Fruit fly (Drosophila melanogaster) S2 (cell line): ENCODE data around the gene CG10738.

ENCODE experiments used
- CG8478 ChIP-seq: fragments of >200 bp; optimal IDR thresholded peaks from 2 replicates; lab custom pipeline; 2018
- CTCF ChIP-seq, 2 experiments: fragments of >200 bp; optimal IDR thresholded peaks; 2 replicates each; lab custom pipeline; 2018

The CG10738 gene

DNA sequence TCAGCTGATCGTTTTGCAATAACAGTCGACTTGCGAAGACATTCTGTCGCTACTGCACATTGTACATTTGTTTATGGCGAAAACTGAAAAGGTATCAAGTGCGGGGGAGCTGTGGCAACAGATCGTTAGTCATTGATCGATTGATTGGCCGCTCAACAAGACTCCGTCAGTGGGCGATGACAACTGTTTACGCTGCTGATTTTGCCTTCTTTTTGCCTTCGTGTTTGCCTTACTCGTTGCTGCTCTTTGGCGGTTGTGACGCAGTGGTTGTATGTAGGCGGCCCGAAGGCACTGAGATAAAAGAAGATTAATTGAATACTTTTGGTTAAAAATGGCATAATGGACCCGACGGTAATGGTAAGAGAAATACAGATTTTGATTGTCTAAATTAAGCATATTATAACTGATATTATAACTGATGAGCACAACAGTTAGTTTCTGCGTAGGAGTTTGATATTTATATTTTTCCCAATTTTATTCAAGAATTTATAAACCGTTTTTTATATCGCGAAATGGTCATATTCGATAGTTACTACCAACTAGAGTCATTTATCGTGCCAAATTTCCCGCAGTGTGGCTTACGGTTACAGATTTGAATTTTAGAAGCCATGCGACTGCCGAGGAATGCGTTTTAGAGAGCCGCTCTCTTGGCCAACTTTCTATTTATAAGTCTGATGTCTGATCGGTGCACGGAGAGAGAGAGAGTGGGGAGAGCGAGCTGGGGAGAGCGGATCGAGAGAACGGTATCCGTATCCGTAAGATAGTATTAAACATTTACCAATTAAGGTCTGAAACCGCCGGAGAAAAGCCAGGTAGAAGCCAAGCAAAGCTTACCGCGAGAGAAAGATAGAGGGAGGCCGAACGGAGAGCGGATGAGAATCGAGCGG is 26.2 kb downstream of the CG10738 start:
- TF ChIP-seq CTCF (optimal IDR thresholded peaks at IDR 0.05; lab: Kevin White, UChicago): no peak
- no peak for TF ChIP-seq CG8478 (lab: Kevin White, UChicago)

dm6 chr3L:13477453-13478184 is 27.0 kb downstream of the CG10738 start, which contains the start of gene stv:
TSS of gene stv (plus strand) at chr3L:13477541.
- TF ChIP-seq CG8478 (lab: Kevin White, UChicago) (no peak), CTCF (optimal IDR thresholded peaks at IDR 0.05; lab: Kevin White, UChicago) (no peak)

DNA sequence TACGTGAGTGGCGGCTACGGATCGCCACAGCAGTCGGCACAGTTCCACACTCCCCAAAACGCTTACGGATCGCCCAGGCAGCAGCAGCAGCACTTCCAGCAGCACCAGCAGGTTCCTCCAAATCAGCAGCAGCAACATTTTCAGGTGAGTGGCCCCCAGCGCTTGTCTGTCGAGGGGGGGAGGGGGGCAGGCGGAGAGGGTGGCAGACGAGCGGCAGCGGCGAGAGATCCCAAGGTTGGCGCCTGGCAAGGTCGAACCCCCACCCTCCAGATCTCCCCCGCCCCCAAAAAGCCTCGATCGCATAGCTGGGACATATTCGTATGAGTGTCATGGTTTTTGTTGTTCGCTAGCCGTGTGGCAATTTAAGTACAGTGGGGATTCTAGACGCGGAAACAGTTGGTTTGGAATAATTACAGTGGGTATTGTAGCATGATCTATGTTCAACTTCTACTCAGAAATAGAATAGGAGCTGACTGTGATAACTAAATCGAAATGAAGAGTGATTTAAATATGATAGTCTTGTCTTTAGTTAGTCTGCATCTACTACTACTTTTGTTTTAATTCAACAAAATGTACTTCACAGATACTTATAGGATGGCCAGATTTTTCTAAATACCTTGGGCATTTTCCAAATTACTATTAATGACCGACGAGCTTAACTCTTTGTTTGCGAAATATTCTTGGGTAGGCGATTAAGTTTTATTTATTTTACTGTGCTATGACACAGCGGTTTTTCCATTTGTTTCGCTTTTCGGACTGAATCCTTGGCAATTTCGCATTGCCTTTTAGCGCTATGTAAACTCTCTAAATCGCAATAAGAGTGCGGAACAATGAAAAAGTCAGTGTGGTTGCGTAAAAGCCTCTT is 28.0 kb downstream of the CG10738 start:
- no peak for TF ChIP-seq CG8478 (lab: Kevin White, UChicago)
- TF ChIP-seq CTCF (optimal IDR thresholded peaks at IDR 0.05; lab: Kevin White, UChicago): no peak

DNA sequence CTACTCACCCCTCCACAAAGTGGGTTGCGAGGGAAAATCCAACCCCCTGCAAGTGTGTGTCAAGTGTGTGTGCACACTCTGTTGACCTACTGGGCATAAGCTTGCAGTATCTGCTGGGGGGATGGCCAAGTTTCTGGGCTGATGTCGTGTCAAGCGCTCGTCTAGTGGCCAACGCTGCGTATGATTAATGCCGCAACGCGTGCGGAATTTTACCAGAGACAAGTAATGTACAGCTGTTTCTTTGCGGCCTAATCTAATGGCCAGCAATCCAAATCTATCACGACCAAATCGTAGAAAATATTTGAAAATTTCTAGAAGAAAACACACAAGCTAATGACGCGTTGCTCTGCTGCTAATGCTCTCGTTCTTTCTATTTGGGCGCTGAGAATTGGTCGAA is 28.6 kb downstream of the CG10738 start:
- TF ChIP-seq CG8478 (lab: Kevin White, UChicago) (no peak), CTCF (optimal IDR thresholded peaks at IDR 0.05; lab: Kevin White, UChicago) (no peak)

DNA sequence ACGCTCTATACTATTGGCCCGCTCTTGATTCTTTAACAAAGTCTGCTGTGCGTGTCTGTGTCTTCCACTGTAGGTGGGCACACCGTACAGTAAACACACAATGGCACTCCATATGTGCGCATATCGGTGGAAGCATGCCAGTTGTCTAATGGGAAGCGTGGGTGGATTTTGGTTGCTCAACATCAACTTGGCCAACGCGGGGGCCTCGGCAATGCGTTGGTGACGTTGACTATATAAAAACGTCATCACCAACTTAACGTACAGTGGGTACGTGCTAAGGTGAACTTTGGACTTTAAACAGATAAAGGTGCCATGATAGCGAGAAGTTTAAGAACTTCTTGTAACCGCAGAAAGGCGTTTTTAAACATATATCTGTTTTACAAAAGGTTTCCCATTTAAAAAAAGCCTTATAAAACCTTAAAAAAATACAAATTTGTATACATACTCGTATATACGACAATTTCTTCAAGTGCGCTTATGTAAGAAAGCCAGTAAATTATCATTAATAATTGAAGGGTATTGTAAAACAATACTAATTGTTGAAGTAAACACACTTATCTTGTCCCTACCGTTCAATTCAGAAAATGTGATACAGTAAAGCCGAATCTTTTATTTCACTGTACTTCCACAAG is 29.2 kb downstream of the CG10738 start:
- TF ChIP-seq CG8478 (lab: Kevin White, UChicago) (no peak), CTCF (optimal IDR thresholded peaks at IDR 0.05; lab: Kevin White, UChicago) (no peak)

- TF ChIP-seq CG8478 (lab: Kevin White, UChicago) (no peak), CTCF (optimal IDR thresholded peaks at IDR 0.05; lab: Kevin White, UChicago) (no peak)
Observed at dm6 chr3L:13480241-13480627, 29.7 kb downstream of the CG10738 start.

DNA sequence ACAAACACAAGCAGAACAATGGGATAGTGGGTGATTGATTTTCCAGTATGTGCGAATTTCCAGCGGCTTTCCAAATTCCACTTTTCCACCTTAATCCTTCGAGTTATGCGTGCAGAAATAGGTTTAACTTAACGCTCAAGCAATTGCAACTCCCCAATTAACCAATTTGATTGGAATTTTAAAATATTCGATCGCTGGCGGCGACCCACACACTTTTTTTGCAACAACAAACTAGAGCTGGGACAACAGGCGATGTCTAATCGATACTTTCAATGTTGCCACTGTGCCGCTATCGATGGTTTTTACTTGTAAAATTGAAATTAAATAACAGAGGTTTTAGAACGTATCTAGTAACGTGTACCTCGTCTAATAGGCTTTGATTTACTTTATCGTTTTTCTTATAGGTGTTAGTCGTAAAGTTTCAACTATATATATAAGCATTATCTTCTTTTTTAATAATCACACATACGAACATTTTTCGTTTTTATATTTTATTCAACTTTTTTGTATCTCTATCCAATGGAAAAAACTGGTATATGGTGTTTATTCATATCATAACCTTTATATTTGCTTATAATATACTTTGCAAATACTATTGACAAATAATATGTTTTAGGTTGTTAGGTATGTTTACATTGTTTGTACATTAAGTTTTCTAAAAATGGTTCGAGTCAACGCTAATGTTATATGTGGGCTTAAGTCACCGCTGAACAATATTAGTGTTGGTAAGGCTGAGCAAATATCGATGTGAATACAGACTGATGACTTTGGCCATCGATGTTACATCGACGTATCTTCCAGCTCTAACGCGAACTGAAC is 35.7 kb downstream of the CG10738 start, which contains the start of the genes Abp1 and Tgi:
Abp1 (minus strand) TSS at position 240 of the 819 bp plus-strand sequence.
Tgi (plus strand) TSS at position 757 of the 819 bp plus-strand sequence.
- TF ChIP-seq CG8478 (lab: Kevin White, UChicago) (no peak), CTCF (optimal IDR thresholded peaks at IDR 0.05; lab: Kevin White, UChicago) (peak; percentile 58 to 59)

DNA sequence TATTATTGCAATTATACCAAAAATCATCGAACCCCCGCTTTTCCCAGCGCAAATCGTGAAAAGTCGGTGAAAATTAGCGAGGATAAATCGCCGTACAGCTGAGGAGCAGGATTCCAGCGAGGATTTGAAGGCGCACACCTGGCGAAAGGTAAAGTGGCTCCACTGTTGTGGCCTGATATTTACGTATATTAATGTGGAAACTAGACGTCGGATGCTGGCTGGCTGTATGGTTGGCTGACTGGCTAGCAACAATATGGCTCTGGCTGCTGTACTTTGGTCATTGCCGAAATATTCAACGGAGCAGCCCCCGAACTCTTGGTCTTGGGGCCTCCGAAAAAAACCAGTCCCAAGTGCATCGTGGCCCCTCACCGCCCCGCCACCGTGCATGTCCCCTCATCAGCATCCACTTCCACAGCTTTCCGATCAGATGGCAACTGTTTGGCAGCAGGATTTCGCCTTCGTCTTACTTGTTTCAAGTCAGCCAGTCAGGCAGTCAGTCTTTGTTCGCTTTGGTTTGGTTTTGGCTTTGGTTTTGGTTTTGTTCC is 36.4 kb downstream of the CG10738 start:
- TF ChIP-seq CTCF (optimal IDR thresholded peaks at IDR 0.05; lab: Kevin White, UChicago): no peak
- TF ChIP-seq CG8478 (lab: Kevin White, UChicago): no peak

dm6 chr3L:13488129-13488876 is 37.7 kb downstream of the CG10738 start:
- TF ChIP-seq CG8478 (lab: Kevin White, UChicago) (no peak), CTCF (optimal IDR thresholded peaks at IDR 0.05; lab: Kevin White, UChicago) (no peak)

- no peak for TF ChIP-seq CTCF (optimal IDR thresholded peaks at IDR 0.05; lab: Kevin White, UChicago)
- TF ChIP-seq CG8478 (lab: Kevin White, UChicago): no peak
Observed at dm6 chr3L:13489193-13489752, 38.7 kb downstream of the CG10738 start.

DNA sequence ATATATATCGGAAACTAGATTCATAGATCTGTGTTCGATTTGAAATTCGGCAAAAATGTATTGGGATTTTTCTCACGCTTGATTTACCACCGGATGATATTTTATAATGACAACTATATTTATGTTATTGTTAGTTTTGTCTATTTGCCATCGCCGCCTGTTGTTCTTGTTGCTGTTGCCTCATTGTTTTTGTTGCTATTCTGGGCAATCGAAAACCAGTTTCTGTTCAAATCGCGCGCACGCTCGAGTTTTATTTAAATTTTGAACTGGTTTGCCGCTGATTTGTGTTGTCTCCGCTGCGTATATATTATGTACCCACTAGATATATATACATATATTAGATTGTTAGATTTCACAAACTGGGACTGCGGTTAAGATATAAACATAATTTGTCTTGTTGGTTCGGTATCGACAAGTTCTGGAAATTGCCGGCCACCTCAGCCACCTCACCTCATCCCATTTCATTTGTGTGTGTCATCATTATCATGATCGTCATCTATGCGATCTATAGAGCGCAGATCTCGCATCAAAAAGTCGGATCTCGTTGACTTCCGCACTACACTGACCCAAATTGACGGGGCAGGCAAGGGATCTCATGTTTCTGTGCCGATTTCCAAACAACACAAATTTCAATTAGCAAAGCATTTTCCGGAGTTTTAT is 40.2 kb downstream of the CG10738 start:
- TF ChIP-seq CTCF (optimal IDR thresholded peaks at IDR 0.05; lab: Kevin White, UChicago): no peak
- TF ChIP-seq CG8478 (lab: Kevin White, UChicago): no peak
